Fruit fly (Drosophila melanogaster) whole organism, embryonic: ENCODE data around the gene Hrb27C.
A peak's percentile ranks its signal among the peaks of the same experiment; 100 is the strongest.

Experiments
- CG10209 ChIP-seq: fragments of 200-800 bp; sonication (Bioruptor generic); optimal IDR thresholded peaks from 3 replicates; lab custom pipeline; 2017; ENCODE audit warnings: missing biosample characterization, mild to moderate bottlenecking, missing genetic modification characterization, missing genetic modification reagents
- CG10267 ChIP-seq: fragments of 200-800 bp; sonication (Bioruptor generic); optimal IDR thresholded peaks from 2 replicates; lab custom pipeline; 2018; ENCODE audit warnings: missing biosample characterization, mild to moderate bottlenecking, missing genetic modification characterization, moderate library complexity
- CG10654 ChIP-seq: fragments of 200-800 bp; sonication (Bioruptor generic); optimal IDR thresholded peaks from 2 replicates; lab custom pipeline; 2016; ENCODE audit warnings: missing biosample characterization, missing genetic modification characterization
- CG10979 ChIP-seq: fragments of 200-800 bp; sonication (Bioruptor generic); optimal IDR thresholded peaks from 2 replicates; lab custom pipeline; 2018; ENCODE audit warnings: missing biosample characterization, mild to moderate bottlenecking, missing genetic modification characterization, moderate library complexity
- CG12659 ChIP-seq: fragments of 200-800 bp; sonication (Bioruptor generic); optimal IDR thresholded peaks from 3 replicates; lab custom pipeline; 2017; ENCODE audit warnings: mild to moderate bottlenecking, missing biosample characterization, missing genetic modification reagents, missing genetic modification characterization
- CG12942 ChIP-seq: fragments of 200-800 bp; sonication (Bioruptor generic); optimal IDR thresholded peaks from 3 replicates; lab custom pipeline; 2016; ENCODE audit warnings: missing biosample characterization, missing genetic modification characterization
- CG13624 ChIP-seq: fragments of 200-800 bp; sonication (Bioruptor generic); optimal IDR thresholded peaks from 2 replicates; lab custom pipeline; 2016; ENCODE audit warnings: missing biosample characterization, missing genetic modification characterization
- CG16863 ChIP-seq: fragments of 200-800 bp; sonication (Bioruptor generic); optimal IDR thresholded peaks from 3 replicates; lab custom pipeline; 2016; ENCODE audit warnings: missing biosample characterization, missing genetic modification characterization
- CG17385 ChIP-seq: fragments of 200-800 bp; sonication (Bioruptor generic); optimal IDR thresholded peaks from 3 replicates; lab custom pipeline; 2018; ENCODE audit warnings: missing biosample characterization, mild to moderate bottlenecking, missing genetic modification characterization
- CG17829 ChIP-seq: fragments of 200-800 bp; optimal IDR thresholded peaks from 2 replicates; lab custom pipeline; 2019; ENCODE audit warnings: missing biosample characterization, mild to moderate bottlenecking, missing genetic modification characterization, moderate library complexity
- CG1832 ChIP-seq: fragments of 200-800 bp; sonication (Bioruptor generic); optimal IDR thresholded peaks from 2 replicates; lab custom pipeline; 2017; ENCODE audit warnings: missing biosample characterization, mild to moderate bottlenecking, missing genetic modification characterization, inconsistent platforms
- CG2120 ChIP-seq: fragments of 200-800 bp; sonication (Bioruptor generic); optimal IDR thresholded peaks from 3 replicates; lab custom pipeline; 2016; ENCODE audit warnings: missing biosample characterization, missing genetic modification characterization
- CG30020 ChIP-seq: fragments of 200-800 bp; optimal IDR thresholded peaks from 2 replicates; lab custom pipeline; 2019; ENCODE audit warnings: missing biosample characterization, mild to moderate bottlenecking, missing genetic modification characterization, moderate library complexity
- CG30403 ChIP-seq: fragments of 200-800 bp; sonication (Bioruptor generic); optimal IDR thresholded peaks from 3 replicates; lab custom pipeline; 2016; ENCODE audit warnings: missing biosample characterization, missing genetic modification characterization
- CG31388 ChIP-seq: fragments of 200-800 bp; sonication (Bioruptor generic); optimal IDR thresholded peaks from 2 replicates; lab custom pipeline; 2016; ENCODE audit warnings: missing biosample characterization, missing genetic modification characterization
- CG32772 ChIP-seq: fragments of 200-800 bp; sonication (Bioruptor generic); IDR thresholded peaks from 2 replicates; pipeline ENCODE4 v1.3.6; 2022; ENCODE audit warnings: missing biosample characterization, missing genetic modification characterization
- CG34224 ChIP-seq: fragments of 200-800 bp; sonication (Bioruptor generic); IDR thresholded peaks from 3 replicates; pipeline ENCODE4 v1.3.6; 2022; ENCODE audit warnings: missing biosample characterization, missing genetic modification characterization; ENCODE audit not compliant: partially characterized antibody
- CG34376 ChIP-seq: fragments of 200-800 bp; sonication (Bioruptor generic); optimal IDR thresholded peaks from 2 replicates; lab custom pipeline; 2018; ENCODE audit warnings: missing biosample characterization, mild to moderate bottlenecking, missing genetic modification characterization
- CG4282 ChIP-seq: fragments of 200-800 bp; sonication (Bioruptor generic); optimal IDR thresholded peaks from 2 replicates; lab custom pipeline; 2016; ENCODE audit warnings: missing biosample characterization, missing genetic modification characterization
- CG6272 ChIP-seq: fragments of 200-800 bp; sonication (Bioruptor generic); IDR thresholded peaks from 2 replicates; pipeline ENCODE4 v1.3.6; 2022; ENCODE audit warnings: missing biosample characterization, missing genetic modification characterization
- CG6683 ChIP-seq: fragments of 200-800 bp; sonication (Bioruptor generic); optimal IDR thresholded peaks from 2 replicates; lab custom pipeline; 2017; ENCODE audit warnings: missing biosample characterization, mild to moderate bottlenecking, missing genetic modification characterization, missing genetic modification reagents
- CG8290 ChIP-seq, 3 experiments: fragments of 200-800 bp; sonication (Bioruptor generic); optimal IDR thresholded peaks; 2 replicates each; lab custom pipeline; 2016 to 2019; ENCODE audit warnings: missing biosample characterization in 3 of 3, missing genetic modification characterization in 3 of 3, mild to moderate bottlenecking in 2 of 3, moderate library complexity in 1 of 3
- CG9727 ChIP-seq: fragments of 200-800 bp; sonication (Bioruptor generic); optimal IDR thresholded peaks from 3 replicates; lab custom pipeline; 2017; ENCODE audit warnings: missing biosample characterization, mild to moderate bottlenecking, missing genetic modification characterization
- Camta ChIP-seq: fragments of 200-800 bp; sonication (Bioruptor generic); optimal IDR thresholded peaks from 2 replicates; lab custom pipeline; 2016; ENCODE audit warnings: missing biosample characterization, missing genetic modification characterization
- D19B ChIP-seq: fragments of 200-800 bp; sonication (Bioruptor generic); optimal IDR thresholded peaks from 2 replicates; lab custom pipeline; 2017; ENCODE audit warnings: missing biosample characterization, mild to moderate bottlenecking, missing genetic modification characterization
- Dll ChIP-seq: fragments of 200-800 bp; sonication (Bioruptor generic); IDR thresholded peaks from 4 replicates; pipeline ENCODE4 v1.3.6; 2022; ENCODE audit warnings: missing biosample characterization, missing genetic modification characterization; ENCODE audit not compliant: partially characterized antibody
- Dp ChIP-seq: fragments of 200-800 bp; sonication (Bioruptor generic); optimal IDR thresholded peaks from 2 replicates; lab custom pipeline; 2018; ENCODE audit warnings: missing biosample characterization, mild to moderate bottlenecking, missing genetic modification characterization, moderate library complexity
- Fer3 ChIP-seq: fragments of 200-800 bp; sonication (Bioruptor generic); optimal IDR thresholded peaks from 2 replicates; lab custom pipeline; 2018; ENCODE audit warnings: missing biosample characterization, mild to moderate bottlenecking, missing genetic modification characterization, moderate library complexity
- Hsf ChIP-seq: fragments of 200-800 bp; sonication (Bioruptor generic); optimal IDR thresholded peaks from 3 replicates; lab custom pipeline; 2016; ENCODE audit warnings: missing biosample characterization, missing genetic modification characterization
- Mad ChIP-seq: fragments of 200-800 bp; sonication (Bioruptor generic); optimal IDR thresholded peaks from 2 replicates; lab custom pipeline; 2016; ENCODE audit warnings: missing biosample characterization, missing genetic modification characterization
- Max ChIP-seq: fragments of 200-800 bp; sonication (Bioruptor generic); optimal IDR thresholded peaks from 2 replicates; lab custom pipeline; 2016; ENCODE audit warnings: missing biosample characterization, mild to moderate bottlenecking, missing genetic modification characterization
- Myb ChIP-seq: fragments of 200-800 bp; sonication (Bioruptor generic); optimal IDR thresholded peaks from 2 replicates; lab custom pipeline; 2016; ENCODE audit warnings: missing biosample characterization, missing genetic modification characterization
- NC2α ChIP-seq: fragments of 200-800 bp; sonication (Bioruptor generic); optimal IDR thresholded peaks from 2 replicates; lab custom pipeline; 2016; ENCODE audit warnings: missing biosample characterization, missing genetic modification characterization
- NFAT ChIP-seq: fragments of 200-800 bp; sonication (Bioruptor generic); IDR thresholded peaks from 2 replicates; pipeline ENCODE4 v1.3.6; 2022; ENCODE audit warnings: missing biosample characterization, missing genetic modification characterization
- Sry-δ ChIP-seq: fragments of 200-800 bp; sonication (Bioruptor generic); optimal IDR thresholded peaks from 2 replicates; lab custom pipeline; 2016; ENCODE audit warnings: missing biosample characterization, missing genetic modification characterization
- Xbp1 ChIP-seq: fragments of 200-800 bp; sonication (Bioruptor generic); optimal IDR thresholded peaks from 3 replicates; lab custom pipeline; 2016; ENCODE audit warnings: missing biosample characterization, mild to moderate bottlenecking, missing genetic modification characterization
- YL-1 ChIP-seq: fragments of 200-800 bp; sonication (Bioruptor generic); optimal IDR thresholded peaks from 3 replicates; lab custom pipeline; 2017; ENCODE audit warnings: missing biosample characterization, mild to moderate bottlenecking, missing genetic modification characterization
- ap ChIP-seq: fragments of 200-800 bp; sonication (Bioruptor generic); IDR thresholded peaks from 2 replicates; pipeline ENCODE4 v1.3.6; 2022; ENCODE audit warnings: missing biosample characterization, missing genetic modification characterization
- chm ChIP-seq: fragments of 200-800 bp; sonication (Bioruptor generic); IDR thresholded peaks from 2 replicates; pipeline ENCODE4 v1.3.6; 2022; ENCODE audit warnings: missing biosample characterization, missing genetic modification characterization
- dan ChIP-seq: fragments of 200-800 bp; sonication (Bioruptor generic); IDR thresholded peaks from 2 replicates; pipeline ENCODE4 v1.3.6; 2022; ENCODE audit warnings: missing biosample characterization, missing genetic modification characterization
- ewg ChIP-seq: fragments of 200-800 bp; sonication (Bioruptor generic); optimal IDR thresholded peaks from 3 replicates; lab custom pipeline; 2017; ENCODE audit warnings: mild to moderate bottlenecking, missing biosample characterization, missing genetic modification reagents, missing genetic modification characterization
- gfzf ChIP-seq: fragments of 200-800 bp; sonication (Bioruptor generic); optimal IDR thresholded peaks from 2 replicates; lab custom pipeline; 2016; ENCODE audit warnings: missing biosample characterization, mild to moderate bottlenecking, missing genetic modification characterization, moderate library complexity
- gsb ChIP-seq: fragments of 200-800 bp; sonication (Bioruptor generic); IDR thresholded peaks from 2 replicates; pipeline ENCODE4 v1.3.6; 2022; ENCODE audit warnings: missing biosample characterization, missing genetic modification characterization
- klu ChIP-seq: fragments of 200-800 bp; sonication (Bioruptor generic); IDR thresholded peaks from 2 replicates; pipeline ENCODE4 v1.3.6; 2022; ENCODE audit warnings: missing biosample characterization, missing genetic modification characterization
- rib ChIP-seq: fragments of 200-800 bp; sonication (Bioruptor generic); IDR thresholded peaks from 2 replicates; pipeline ENCODE4 v1.3.6; 2022; ENCODE audit warnings: missing biosample characterization, missing genetic modification characterization
- run ChIP-seq: fragments of 200-800 bp; sonication (Bioruptor generic); optimal IDR thresholded peaks from 3 replicates; lab custom pipeline; 2018; ENCODE audit warnings: missing biosample characterization, mild to moderate bottlenecking, missing genetic modification characterization
- slbo ChIP-seq: fragments of 200-800 bp; sonication (Bioruptor generic); IDR thresholded peaks from 2 replicates; pipeline ENCODE4 v1.3.6; 2022; ENCODE audit warnings: missing biosample characterization, missing genetic modification characterization
- ssp ChIP-seq: fragments of 200-800 bp; sonication (Bioruptor generic); IDR thresholded peaks from 2 replicates; pipeline ENCODE4 v1.3.6; 2022; ENCODE audit warnings: missing biosample characterization, missing genetic modification characterization
- unpg ChIP-seq: fragments of 200-800 bp; sonication (Bioruptor generic); optimal IDR thresholded peaks from 3 replicates; lab custom pipeline; 2018; ENCODE audit warnings: missing biosample characterization, mild to moderate bottlenecking, missing genetic modification characterization, moderate library complexity
- zfh1 ChIP-seq: fragments of 200-800 bp; sonication (Bioruptor generic); IDR thresholded peaks from 3 replicates; pipeline ENCODE4 v1.3.6; 2022; ENCODE audit warnings: missing biosample characterization, missing genetic modification characterization

The Hrb27C gene

dm6 chr2L:6907761-6908160 lies 12.7 kb upstream of the Hrb27C start, which contains the start of the genes Polr1F and Rat1 (continued):
- TF ChIP-seq ap (GFP tag; lab: Robert Waterston, UW) = no peak
- peak; percentile 19 for TF ChIP-seq CG9727
- TF ChIP-seq CG34224 (GFP tag; lab: Robert Waterston, UW) = 0 out of 3 replicates have a peak, but pooled peaks have one; percentile 18
- peak; percentile 45 for TF ChIP-seq CG12659 (GFP tag; lab: Kevin White, UChicago)
- no peak for TF ChIP-seq rib (GFP tag; lab: Robert Waterston, UW)
- TF ChIP-seq CG16863 = peak; percentile 43
- TF ChIP-seq run (tag; lab: Kevin White, UChicago) = peak; percentile 7
- TF ChIP-seq gsb (GFP tag; lab: Robert Waterston, UW) = no peak
- TF ChIP-seq NFAT = 0 out of 2 replicates have a peak, but pooled peaks have one; percentile 11
- TF ChIP-seq ewg = peak; percentile 17
- no peak for TF ChIP-seq CG4282 (GFP tag; lab: Kevin White, UChicago)
- peak; percentile 63 for TF ChIP-seq CG17829 (tag; lab: Kevin White, UChicago)
- TF ChIP-seq Hsf = peak; percentile 19
- TF ChIP-seq CG17385 = no peak
- peak; percentile 30 for TF ChIP-seq Sry-δ (GFP tag; lab: Kevin White, UChicago)
- TF ChIP-seq Fer3 (tag; lab: Kevin White, UChicago) = peak; percentile 14
- no peak for TF ChIP-seq chm (GFP tag; lab: Robert Waterston, UW)
- peak; percentile 55 for TF ChIP-seq CG30403 (GFP tag; lab: Kevin White, UChicago)
- peak; percentile 33 for TF ChIP-seq Mad (GFP tag; lab: Kevin White, UChicago)
- peak; percentile 53 for TF ChIP-seq Dp (GFP tag; lab: Kevin White, UChicago)
- peak; percentile 39; the same call in 1 of the 4 replicates for TF ChIP-seq Dll (GFP tag; lab: Robert Waterston, UW)
- TF ChIP-seq CG1832 (GFP tag; lab: Kevin White, UChicago) = no peak
- peak; percentile 28 for TF ChIP-seq Camta (GFP tag; lab: Kevin White, UChicago)
- TF ChIP-seq gfzf (GFP tag; lab: Kevin White, UChicago) = peak; percentile 70
- TF ChIP-seq slbo (GFP tag; lab: Robert Waterston, UW) = peak; percentile 35; the same call in 1 of the 2 replicates
- TF ChIP-seq CG2120 (GFP tag; lab: Kevin White, UChicago) = peak; percentile 69
- no peak for TF ChIP-seq klu (GFP tag; lab: Robert Waterston, UW)
- peak; percentile 61 for TF ChIP-seq CG10267 (tag; lab: Kevin White, UChicago)
- no peak for TF ChIP-seq NC2α (GFP tag; lab: Kevin White, UChicago)
- TF ChIP-seq Max (GFP tag; lab: Kevin White, UChicago) = peak; percentile 86
- no peak for TF ChIP-seq unpg
- no peak for TF ChIP-seq CG6683 (GFP tag; lab: Kevin White, UChicago)
- TF ChIP-seq CG34376 = peak; percentile 1
- TF ChIP-seq CG30020 (tag; lab: Kevin White, UChicago) = peak; percentile 59
- TF ChIP-seq CG10209 = no peak
- peak; percentile 81 for TF ChIP-seq YL-1 (GFP tag; lab: Kevin White, UChicago)
- TF ChIP-seq zfh1 (GFP tag; lab: Robert Waterston, UW) = peak; percentile 14; the same call in 1 of the 3 replicates
- peak; percentile 3 for TF ChIP-seq CG12942 (GFP tag; lab: Kevin White, UChicago)
- no peak for TF ChIP-seq CG31388 (GFP tag; lab: Kevin White, UChicago)
- TF ChIP-seq CG6272 (GFP tag; lab: Robert Waterston, UW) = no peak
- peak; percentile 27 for TF ChIP-seq CG13624 (GFP tag; lab: Kevin White, UChicago)
- peak; percentile 29 for TF ChIP-seq CG10654
- TF ChIP-seq ssp = no peak
- peak; percentile 21 for TF ChIP-seq CG10979 (tag; lab: Kevin White, UChicago)
- TF ChIP-seq Xbp1 (GFP tag; lab: Kevin White, UChicago) = peak; percentile 50
- peak; percentile 7 for TF ChIP-seq Myb (GFP tag; lab: Kevin White, UChicago)
- no peak for TF ChIP-seq CG8290 (GFP tag; optimal IDR thresholded peaks at IDR 0.05; lab: Kevin White, UChicago)
- peak in 1 of 2 experiments; percentile 3 for TF ChIP-seq CG8290 (tag; optimal IDR thresholded peaks at IDR 0.05; lab: Kevin White, UChicago)
- no peak for TF ChIP-seq dan (GFP tag; lab: Robert Waterston, UW)
- no peak for TF ChIP-seq D19B (GFP tag; lab: Kevin White, UChicago)
- TF ChIP-seq CG32772 (GFP tag; lab: Robert Waterston, UW) = no peak
